Worm (Caenorhabditis elegans): ENCODE measurements around the gene W01C8.5.

DNA sequence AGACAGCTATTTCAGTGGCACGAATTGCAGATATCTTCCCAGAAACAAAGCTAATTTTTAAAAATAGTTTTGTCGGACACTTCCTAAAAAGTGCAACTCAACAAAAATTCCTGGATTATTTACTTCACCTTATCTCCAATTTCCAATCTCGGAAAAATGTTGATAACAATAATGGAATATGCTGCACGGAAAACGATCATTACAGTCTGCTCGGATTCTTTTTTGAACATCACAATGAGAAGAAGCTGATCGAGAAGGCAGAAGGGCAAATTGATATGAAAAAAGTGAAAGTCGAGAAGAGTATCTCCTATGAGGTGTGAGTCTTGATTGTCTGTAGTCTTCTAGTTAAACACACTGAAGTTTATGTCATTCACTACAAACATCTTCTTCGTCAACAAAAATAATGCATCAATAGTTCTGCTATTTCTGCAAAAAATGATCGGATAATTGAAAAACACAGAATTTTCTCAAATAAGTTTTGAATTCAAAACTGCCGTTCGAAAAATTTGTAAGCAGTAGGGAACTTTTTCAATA is 18.8 kb upstream of the W01C8.5 start:
- no peak for TF ChIP-seq snpc-4 (tag; optimal IDR thresholded peaks at IDR 0.05)
- TF ChIP-seq nhr-43 (tag; optimal IDR thresholded peaks at IDR 0.05; ENCODE audit: poor library complexity, severe bottlenecking) = no peak
- TF ChIP-seq ztf-11 (tag; optimal IDR thresholded peaks at IDR 0.05) = no peak
- no peak for TF ChIP-seq hmg-11 (tag; optimal IDR thresholded peaks at IDR 0.05)
- no peak for TF ChIP-seq elt-3 (tag; optimal IDR thresholded peaks at IDR 0.05)
- no peak for TF ChIP-seq unc-39 (tag; optimal IDR thresholded peaks at IDR 0.05)
- TF ChIP-seq ceh-16 (tag; optimal IDR thresholded peaks at IDR 0.05) = no peak
- TF ChIP-seq R02D3.7 (tag; optimal IDR thresholded peaks at IDR 0.05) = no peak
- TF ChIP-seq tbx-2 (tag; optimal IDR thresholded peaks at IDR 0.05) = no peak
- no peak for TF ChIP-seq fos-1 (tag; optimal IDR thresholded peaks at IDR 0.05)
- no peak for TF ChIP-seq ztf-4 (tag; optimal IDR thresholded peaks at IDR 0.05)
